Worm (Caenorhabditis elegans) whole organism, late embryonic: ENCODE data around the gene str-171.

ENCODE experiments used
- ceh-48 ChIP-seq: sonication (generic microtip); optimal IDR thresholded peaks from 2 replicates; lab custom pipeline; 2016; ENCODE audit warnings: missing genetic modification characterization, inconsistent platforms, missing compliant biosample characterization
- dmd-4 ChIP-seq: sonication (generic microtip); optimal IDR thresholded peaks from 2 replicates; lab custom pipeline; 2016; ENCODE audit warnings: borderline replicate concordance, missing genetic modification characterization, missing compliant biosample characterization
- lin-11 ChIP-seq: fragments of 200-800 bp; sonication (Bioruptor generic); optimal IDR thresholded peaks from 2 replicates; lab custom pipeline; 2018; ENCODE audit warnings: mild to moderate bottlenecking, missing genetic modification characterization, missing compliant biosample characterization
- unc-42 ChIP-seq: sonication (generic microtip); optimal IDR thresholded peaks from 2 replicates; lab custom pipeline; 2016; ENCODE audit warnings: missing genotype, missing genetic modification characterization, missing compliant biosample characterization
- unc-55 ChIP-seq: sonication (generic microtip); optimal IDR thresholded peaks from 2 replicates; lab custom pipeline; 2017; ENCODE audit warnings: missing biosample characterization, missing genetic modification reagents, missing genetic modification characterization

DNA sequence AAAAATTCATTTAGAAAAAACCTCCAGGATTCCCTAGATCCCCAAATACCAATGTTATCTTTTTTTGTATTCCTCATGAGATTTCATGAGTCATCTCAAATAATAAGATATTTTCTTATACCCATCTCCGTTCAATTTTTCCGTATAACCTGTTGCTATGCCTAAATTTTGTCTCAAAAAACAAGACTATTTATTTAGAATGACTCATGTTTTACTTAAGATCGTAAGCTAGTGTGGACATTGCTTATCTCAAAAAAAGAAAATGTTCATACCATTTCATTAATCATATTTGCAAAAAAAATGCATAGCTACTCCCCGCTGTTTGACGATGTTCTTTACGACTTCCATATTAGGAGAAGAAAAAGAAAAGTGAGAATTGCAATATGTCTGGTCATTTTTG, 7.9 kb upstream of the str-171 start, which contains the start of gene K08F9.3:
- TF ChIP-seq lin-11 (tag; lab: Kevin White, UChicago) (no peak), unc-42 (tag; lab: Kevin White, UChicago) (no peak), ceh-48 (tag; lab: Kevin White, UChicago) (no peak), unc-55 (GFP tag; lab: Kevin White, UChicago) (no peak), dmd-4 (tag; lab: Kevin White, UChicago) (no peak)
